Worm (Caenorhabditis elegans): ENCODE results near the gene F11A5.16.

DNA sequence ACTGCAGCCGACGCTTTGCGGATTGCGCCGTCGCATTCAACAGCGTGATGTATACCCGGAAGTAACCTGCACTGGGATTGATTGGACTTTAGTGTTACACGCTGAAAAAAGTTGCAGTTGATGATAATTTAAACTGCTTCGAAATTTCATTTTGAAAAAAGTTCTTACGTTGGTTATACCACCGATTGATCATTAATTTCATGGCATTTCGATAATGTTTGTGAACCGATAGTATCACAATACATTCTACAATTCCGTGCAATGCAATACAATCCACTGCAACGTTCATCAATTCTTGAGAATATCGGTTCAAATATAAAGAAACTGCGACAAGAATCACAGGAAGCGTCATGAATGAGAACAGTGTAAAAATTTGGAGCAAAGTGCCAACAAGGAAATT, 24.4 kb downstream of the F11A5.16 start, which contains the start of gene F21H7.3:
- TF ChIP-seq cog-1 (tag; optimal IDR thresholded peaks at IDR 0.05): no peak
- no peak for TF ChIP-seq med-1 (GFP tag; optimal IDR thresholded peaks at IDR 0.05; ENCODE audit: insufficient read depth)
- TF ChIP-seq flt-1 (GFP tag; IDR thresholded peaks at IDR 0.05): no peak
- no peak for TF ChIP-seq ztf-23 (GFP tag; IDR thresholded peaks at IDR 0.05)
- TF ChIP-seq tab-1 (GFP tag; IDR thresholded peaks at IDR 0.05): no peak

Measured in whole organism, midembryonic.